Fruit fly (Drosophila melanogaster) whole organism, embryonic: ENCODE results near the gene swa.

Source experiments
- Abd-B ChIP-seq: fragments of 200-800 bp; sonication (Bioruptor generic); optimal IDR thresholded peaks from 2 replicates; lab custom pipeline; 2018; ENCODE audit warnings: missing biosample characterization, mild to moderate bottlenecking, missing genetic modification characterization, moderate library complexity
- Atf-2 ChIP-seq: fragments of 200-800 bp; sonication (Bioruptor generic); optimal IDR thresholded peaks from 2 replicates; lab custom pipeline; 2016; ENCODE audit warnings: missing biosample characterization, missing genetic modification characterization
- Bdp1 ChIP-seq: fragments of 200-800 bp; sonication (Bioruptor generic); optimal IDR thresholded peaks from 3 replicates; lab custom pipeline; 2016; ENCODE audit warnings: missing biosample characterization, missing genetic modification characterization
- C15 ChIP-seq: fragments of 200-800 bp; sonication (Bioruptor generic); IDR thresholded peaks from 3 replicates; pipeline ENCODE4 v1.3.6; 2022; ENCODE audit warnings: missing biosample characterization, missing genetic modification characterization
- CG10147 ChIP-seq: fragments of 200-800 bp; sonication (Bioruptor generic); optimal IDR thresholded peaks from 2 replicates; lab custom pipeline; 2019; ENCODE audit warnings: missing biosample characterization, mild to moderate bottlenecking, missing genetic modification characterization, moderate library complexity
- CG10462 ChIP-seq: fragments of 200-800 bp; sonication (Bioruptor generic); optimal IDR thresholded peaks from 2 replicates; lab custom pipeline; 2016; ENCODE audit warnings: missing biosample characterization, missing genetic modification characterization
- CG11723 ChIP-seq: fragments of 200-800 bp; sonication (Bioruptor generic); optimal IDR thresholded peaks from 2 replicates; lab custom pipeline; 2017; ENCODE audit warnings: missing biosample characterization, mild to moderate bottlenecking, missing genetic modification characterization
- CG12659 ChIP-seq: fragments of 200-800 bp; sonication (Bioruptor generic); optimal IDR thresholded peaks from 3 replicates; lab custom pipeline; 2017; ENCODE audit warnings: mild to moderate bottlenecking, missing biosample characterization, missing genetic modification reagents, missing genetic modification characterization
- CG13296 ChIP-seq: fragments of 200-800 bp; sonication (Bioruptor generic); optimal IDR thresholded peaks from 3 replicates; lab custom pipeline; 2018; ENCODE audit warnings: missing biosample characterization, mild to moderate bottlenecking, missing genetic modification characterization
- CG13424 ChIP-seq: fragments of 200-800 bp; sonication (Bioruptor generic); optimal IDR thresholded peaks from 2 replicates; lab custom pipeline; 2019; ENCODE audit warnings: missing biosample characterization, mild to moderate bottlenecking, missing genetic modification characterization, moderate library complexity
- CG13775 ChIP-seq: fragments of 200-800 bp; sonication (Bioruptor generic); optimal IDR thresholded peaks from 3 replicates; lab custom pipeline; 2017; ENCODE audit warnings: missing biosample characterization, mild to moderate bottlenecking, missing genetic modification characterization
- CG14050 ChIP-seq: fragments of 200-800 bp; sonication (Bioruptor generic); IDR thresholded peaks from 3 replicates; pipeline ENCODE4 v1.3.6; 2022; ENCODE audit warnings: missing biosample characterization, missing genetic modification characterization
- CG15011 ChIP-seq: fragments of 200-800 bp; sonication (Bioruptor generic); optimal IDR thresholded peaks from 3 replicates; lab custom pipeline; 2018; ENCODE audit warnings: missing biosample characterization, mild to moderate bottlenecking, missing genetic modification characterization
- CG2889 ChIP-seq: fragments of 200-800 bp; sonication (Bioruptor generic); IDR thresholded peaks from 3 replicates; pipeline ENCODE4 v1.3.6; 2022; ENCODE audit warnings: missing biosample characterization, missing genetic modification characterization
- CG32767 ChIP-seq: fragments of 200-800 bp; sonication (Bioruptor generic); IDR thresholded peaks from 2 replicates; pipeline ENCODE4 v1.3.6; 2022; ENCODE audit warnings: missing biosample characterization, missing genetic modification characterization
- CG3281 ChIP-seq: fragments of 200-800 bp; sonication (Bioruptor generic); optimal IDR thresholded peaks from 3 replicates; lab custom pipeline; 2017; ENCODE audit warnings: missing biosample characterization, mild to moderate bottlenecking, missing genetic modification characterization
- CG34422 ChIP-seq: fragments of 200-800 bp; sonication (Bioruptor generic); IDR thresholded peaks from 3 replicates; pipeline ENCODE4 v1.3.6; 2022; ENCODE audit warnings: missing biosample characterization, missing genetic modification characterization
- CG6175 ChIP-seq: fragments of 200-800 bp; sonication (Bioruptor generic); IDR thresholded peaks from 3 replicates; pipeline ENCODE4 v1.3.6; 2022; ENCODE audit warnings: missing biosample characterization, missing genetic modification characterization
- CG6813 ChIP-seq: fragments of 200-800 bp; sonication (Bioruptor generic); optimal IDR thresholded peaks from 2 replicates; lab custom pipeline; 2017; ENCODE audit warnings: missing biosample characterization, missing genetic modification characterization, mild to moderate bottlenecking, moderate library complexity, missing genetic modification reagents
- CG7556 ChIP-seq: fragments of 200-800 bp; sonication (Bioruptor generic); optimal IDR thresholded peaks from 2 replicates; lab custom pipeline; 2017; ENCODE audit warnings: missing biosample characterization, mild to moderate bottlenecking, missing genetic modification characterization
- CG7786 ChIP-seq: fragments of 200-800 bp; sonication (Bioruptor generic); optimal IDR thresholded peaks from 2 replicates; lab custom pipeline; 2016; ENCODE audit warnings: missing biosample characterization, missing genetic modification characterization
- CG8924 ChIP-seq: fragments of 200-800 bp; optimal IDR thresholded peaks from 3 replicates; lab custom pipeline; 2019; ENCODE audit warnings: missing biosample characterization, mild to moderate bottlenecking, missing genetic modification characterization, moderate library complexity
- CG8944 ChIP-seq: fragments of 200-800 bp; sonication (Bioruptor generic); optimal IDR thresholded peaks from 3 replicates; lab custom pipeline; 2016; ENCODE audit warnings: missing biosample characterization, missing genetic modification characterization
- CG9797 ChIP-seq: fragments of 200-800 bp; sonication (Bioruptor generic); optimal IDR thresholded peaks from 3 replicates; lab custom pipeline; 2018; ENCODE audit warnings: missing biosample characterization, mild to moderate bottlenecking, missing genetic modification characterization
- CkIIα-i1 ChIP-seq: fragments of 200-800 bp; sonication (Bioruptor generic); IDR thresholded peaks from 2 replicates; pipeline ENCODE4 v1.3.6; 2022; ENCODE audit warnings: missing biosample characterization, missing genetic modification characterization
- Deaf1 ChIP-seq: fragments of 200-800 bp; optimal IDR thresholded peaks from 3 replicates; lab custom pipeline; 2019; ENCODE audit warnings: missing biosample characterization, mild to moderate bottlenecking, missing genetic modification characterization, moderate library complexity
- Dek ChIP-seq: fragments of 200-800 bp; sonication (Bioruptor generic); optimal IDR thresholded peaks from 3 replicates; lab custom pipeline; 2019; ENCODE audit warnings: missing biosample characterization, mild to moderate bottlenecking, missing genetic modification characterization, moderate library complexity
- ERR ChIP-seq: fragments of 200-800 bp; sonication (Bioruptor generic); optimal IDR thresholded peaks from 2 replicates; lab custom pipeline; 2016; ENCODE audit warnings: missing biosample characterization, missing genetic modification characterization
- Fer3 ChIP-seq: fragments of 200-800 bp; sonication (Bioruptor generic); optimal IDR thresholded peaks from 2 replicates; lab custom pipeline; 2018; ENCODE audit warnings: missing biosample characterization, mild to moderate bottlenecking, missing genetic modification characterization, moderate library complexity
- H15 ChIP-seq: fragments of 200-800 bp; sonication (Bioruptor generic); IDR thresholded peaks from 3 replicates; pipeline ENCODE4 v1.3.6; 2022; ENCODE audit warnings: missing biosample characterization, missing genetic modification characterization
- HHEX ChIP-seq: fragments of 200-800 bp; sonication (Bioruptor generic); optimal IDR thresholded peaks from 3 replicates; lab custom pipeline; 2017; ENCODE audit warnings: missing biosample characterization, mild to moderate bottlenecking, missing genetic modification characterization, missing genetic modification reagents
- HmgD ChIP-seq: fragments of 200-800 bp; sonication (Bioruptor generic); optimal IDR thresholded peaks from 3 replicates; lab custom pipeline; 2016; ENCODE audit warnings: missing biosample characterization, missing genetic modification characterization
- Hmr ChIP-seq: fragments of 200-800 bp; sonication (Bioruptor generic); optimal IDR thresholded peaks from 3 replicates; lab custom pipeline; 2017; ENCODE audit warnings: mild to moderate bottlenecking, missing biosample characterization, missing genetic modification reagents, missing genetic modification characterization
- Hr3 ChIP-seq: fragments of 200-800 bp; sonication (Bioruptor generic); optimal IDR thresholded peaks from 3 replicates; lab custom pipeline; 2016; ENCODE audit warnings: missing biosample characterization, missing genetic modification characterization
- NFAT ChIP-seq: fragments of 200-800 bp; sonication (Bioruptor generic); IDR thresholded peaks from 2 replicates; pipeline ENCODE4 v1.3.6; 2022; ENCODE audit warnings: missing biosample characterization, missing genetic modification characterization
- Ssrp ChIP-seq: fragments of 200-800 bp; sonication (Bioruptor generic); optimal IDR thresholded peaks from 2 replicates; lab custom pipeline; 2018; ENCODE audit warnings: missing biosample characterization, mild to moderate bottlenecking, missing genetic modification characterization, moderate library complexity
- YL-1 ChIP-seq: fragments of 200-800 bp; sonication (Bioruptor generic); optimal IDR thresholded peaks from 3 replicates; lab custom pipeline; 2017; ENCODE audit warnings: missing biosample characterization, mild to moderate bottlenecking, missing genetic modification characterization
- ac ChIP-seq: fragments of 200-800 bp; sonication (Bioruptor generic); optimal IDR thresholded peaks from 3 replicates; lab custom pipeline; 2017; ENCODE audit warnings: missing biosample characterization, mild to moderate bottlenecking, missing genetic modification characterization
- bcd ChIP-seq: fragments of 200-800 bp; sonication (Bioruptor generic); optimal IDR thresholded peaks from 2 replicates; lab custom pipeline; 2017; ENCODE audit warnings: missing biosample characterization, mild to moderate bottlenecking, missing genetic modification characterization
- cato ChIP-seq: fragments of 200-800 bp; sonication (Bioruptor generic); optimal IDR thresholded peaks from 2 replicates; lab custom pipeline; 2016; ENCODE audit warnings: missing biosample characterization, missing genetic modification characterization, borderline replicate concordance
- chn ChIP-seq: fragments of 200-800 bp; sonication (Bioruptor generic); optimal IDR thresholded peaks from 2 replicates; lab custom pipeline; 2016; ENCODE audit warnings: missing biosample characterization, missing genetic modification characterization
- corto ChIP-seq: fragments of 200-800 bp; sonication (Bioruptor generic); optimal IDR thresholded peaks from 2 replicates; lab custom pipeline; 2016; ENCODE audit warnings: missing biosample characterization, mild to moderate bottlenecking, missing genetic modification characterization, moderate library complexity
- en ChIP-seq: fragments of 200-800 bp; sonication (Bioruptor generic); optimal IDR thresholded peaks from 2 replicates; lab custom pipeline; 2016; ENCODE audit warnings: missing biosample characterization, missing genetic modification characterization
- fd3F ChIP-seq: fragments of 200-800 bp; sonication (Bioruptor generic); optimal IDR thresholded peaks from 2 replicates; lab custom pipeline; 2018; ENCODE audit warnings: missing biosample characterization, mild to moderate bottlenecking, missing genetic modification characterization, moderate library complexity
- gt ChIP-seq: fragments of 200-800 bp; sonication (Bioruptor generic); IDR thresholded peaks from 2 replicates; pipeline ENCODE4 v1.3.6; 2022; ENCODE audit warnings: missing biosample characterization, missing genetic modification characterization
- ind ChIP-seq: fragments of 200-800 bp; sonication (Bioruptor generic); optimal IDR thresholded peaks from 3 replicates; lab custom pipeline; 2016; ENCODE audit warnings: missing biosample characterization, missing genetic modification characterization
- jumu ChIP-seq: fragments of 200-800 bp; sonication (Bioruptor generic); optimal IDR thresholded peaks from 3 replicates; lab custom pipeline; 2016; ENCODE audit warnings: missing biosample characterization, missing genetic modification characterization
- mld ChIP-seq: fragments of 200-800 bp; sonication (Bioruptor generic); IDR thresholded peaks from 3 replicates; pipeline ENCODE4 v1.3.6; 2022; ENCODE audit warnings: missing biosample characterization, missing genetic modification characterization; ENCODE audit not compliant: partially characterized antibody
- nerfin-1 ChIP-seq: fragments of 200-800 bp; sonication (Bioruptor generic); optimal IDR thresholded peaks from 3 replicates; lab custom pipeline; 2019; ENCODE audit warnings: missing biosample characterization, mild to moderate bottlenecking, missing genetic modification characterization, moderate library complexity
- p53 ChIP-seq: fragments of 200-800 bp; sonication (Bioruptor generic); optimal IDR thresholded peaks from 2 replicates; lab custom pipeline; 2016; ENCODE audit warnings: missing biosample characterization, missing genetic modification characterization
- repo ChIP-seq: fragments of 200-800 bp; sonication (Bioruptor generic); optimal IDR thresholded peaks from 2 replicates; lab custom pipeline; 2016; ENCODE audit warnings: missing biosample characterization, missing genetic modification characterization
- ssp ChIP-seq: fragments of 200-800 bp; sonication (Bioruptor generic); IDR thresholded peaks from 2 replicates; pipeline ENCODE4 v1.3.6; 2022; ENCODE audit warnings: missing biosample characterization, missing genetic modification characterization

Gene swa

dm6 chrX:6376748-6377147 is 11.2 kb upstream of the swa start (continued):
- TF ChIP-seq Deaf1 (no peak), cato (GFP tag; lab: Kevin White, UChicago) (no peak), CG13424 (peak; percentile 15), mld (GFP tag; lab: Robert Waterston, UW) (no peak), CG13296 (GFP tag; lab: Kevin White, UChicago) (no peak), CG14050 (GFP tag; lab: Robert Waterston, UW) (no peak), CG7556 (GFP tag; lab: Kevin White, UChicago) (peak; percentile 7), repo (GFP tag; lab: Kevin White, UChicago) (no peak), Bdp1 (GFP tag; lab: Kevin White, UChicago) (no peak), fd3F (no peak), CG34422 (no peak), ERR (GFP tag; lab: Kevin White, UChicago) (no peak), CG15011 (GFP tag; lab: Kevin White, UChicago) (no peak), bcd (GFP tag; lab: Kevin White, UChicago) (peak; percentile 14), corto (GFP tag; lab: Kevin White, UChicago) (no peak), CG10462 (GFP tag; lab: Kevin White, UChicago) (no peak), CG8944 (GFP tag; lab: Kevin White, UChicago) (peak; percentile 14), CG10147 (GFP tag; lab: Kevin White, UChicago) (no peak), CG13775 (GFP tag; lab: Kevin White, UChicago) (no peak), gt (no peak), CG11723 (GFP tag; lab: Kevin White, UChicago) (no peak), CG7786 (GFP tag; lab: Kevin White, UChicago) (peak; percentile 17), CG6175 (GFP tag; lab: Robert Waterston, UW) (no peak), CG9797 (GFP tag; lab: Kevin White, UChicago) (no peak), chn (GFP tag; lab: Kevin White, UChicago) (no peak), p53 (no peak), CG2889 (GFP tag; lab: Robert Waterston, UW) (no peak), ssp (GFP tag; lab: Robert Waterston, UW) (no peak; the same call in 1 of the 2 replicates), CG12659 (GFP tag; lab: Kevin White, UChicago) (no peak), ac (no peak), CG8924 (tag; lab: Kevin White, UChicago) (no peak), Hr3 (no peak), Abd-B (GFP tag; lab: Kevin White, UChicago) (no peak), CG32767 (GFP tag; lab: Robert Waterston, UW) (no peak), CG3281 (GFP tag; lab: Kevin White, UChicago) (peak; percentile 12), Hmr (GFP tag; lab: Kevin White, UChicago) (peak; percentile 45), ind (GFP tag; lab: Kevin White, UChicago) (peak; percentile 31), H15 (GFP tag; lab: Robert Waterston, UW) (no peak), nerfin-1 (tag; lab: Kevin White, UChicago) (no peak), Ssrp (tag; lab: Kevin White, UChicago) (no peak), CG6813 (no peak), C15 (GFP tag; lab: Robert Waterston, UW) (no peak), Dek (tag; lab: Kevin White, UChicago) (no peak), CkIIα-i1 (GFP tag; lab: Robert Waterston, UW) (no peak), Atf-2 (GFP tag; lab: Kevin White, UChicago) (no peak), en (GFP tag; lab: Kevin White, UChicago) (no peak), YL-1 (GFP tag; lab: Kevin White, UChicago) (no peak), jumu (GFP tag; lab: Kevin White, UChicago) (no peak), HHEX (GFP tag; lab: Kevin White, UChicago) (no peak), NFAT (GFP tag; lab: Robert Waterston, UW) (no peak), Fer3 (tag; lab: Kevin White, UChicago) (peak; percentile 3), HmgD (GFP tag; lab: Kevin White, UChicago) (no peak)
